ENCODE assay signal across 5 fruit fly cellular contexts in the genomic region with DNA sequence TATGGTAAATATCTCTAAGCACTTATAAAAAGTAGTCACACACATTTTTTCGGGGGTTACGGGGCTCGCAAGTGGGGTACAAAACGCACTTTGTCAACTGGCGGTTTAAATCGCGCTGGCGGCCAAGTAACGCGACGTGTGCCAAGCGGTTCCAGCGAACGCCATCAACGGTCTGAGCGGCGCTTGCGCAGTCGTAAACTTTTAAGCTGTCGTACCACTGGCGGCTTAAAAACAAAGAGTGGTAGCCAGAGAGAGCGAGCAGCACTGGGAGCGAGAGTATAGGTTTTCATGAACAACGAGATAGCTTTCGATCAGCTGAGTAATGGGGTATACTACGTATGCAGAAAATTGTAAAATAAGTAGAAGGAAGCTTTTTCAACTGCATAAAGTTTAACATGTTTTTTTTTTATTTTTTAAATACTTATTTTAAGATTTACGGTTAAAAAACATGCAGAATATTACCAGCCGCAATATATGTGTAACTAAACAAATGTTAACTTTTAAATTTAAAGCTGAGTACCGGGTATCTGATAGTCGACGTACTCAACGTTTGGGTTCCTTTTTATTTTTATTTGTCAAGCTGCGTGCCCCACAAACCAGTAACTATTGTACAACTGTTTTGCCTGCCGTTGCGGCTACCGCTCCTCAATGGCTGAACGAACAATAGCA.
A peak's percentile ranks its signal among the peaks of the same experiment; 100 is the strongest.
TF ChIP-seq lines count a peak whose summit lies in the region.

No protein-coding gene starts in this region.

- TF ChIP-seq CTCF in whole organism, embryonic (GFP tag; optimal IDR thresholded peaks at IDR 0.05; lab: Kevin White, UChicago): peak; percentile 27

TF ChIP-seq in whole organism, adult, 20 proteins besides CTCF, POLR2A, EP300 and RAD21:
- TF ChIP-seq tj (GFP tag; optimal IDR thresholded peaks at IDR 0.05; lab: Kevin White, UChicago) (no peak), CG33017 (tag; optimal IDR thresholded peaks at IDR 0.05; lab: Kevin White, UChicago) (no peak), CG14711 (tag; optimal IDR thresholded peaks at IDR 0.05; lab: Kevin White, UChicago) (no peak), CG11617 (GFP tag; optimal IDR thresholded peaks at IDR 0.05; lab: Kevin White, UChicago) (no peak), bab1 (GFP tag; optimal IDR thresholded peaks at IDR 0.05; lab: Kevin White, UChicago) (peak; percentile 2)

TF ChIP-seq in whole organism, embryonic, 481 proteins besides CTCF, POLR2A, EP300 and RAD21 (continues in another document):
- TF ChIP-seq HLH3B (GFP tag; IDR thresholded peaks at IDR 0.05; lab: Robert Waterston, UW) (no peak), Gsc (GFP tag; IDR thresholded peaks at IDR 0.05; lab: Robert Waterston, UW) (no peak), Dip3 (GFP tag; optimal IDR thresholded peaks at IDR 0.05; lab: Kevin White, UChicago) (no peak), CG3065 (GFP tag; optimal IDR thresholded peaks at IDR 0.05; lab: Kevin White, UChicago) (no peak), Atf-2 (GFP tag; optimal IDR thresholded peaks at IDR 0.05; lab: Kevin White, UChicago) (no peak), sqz (GFP tag; optimal IDR thresholded peaks at IDR 0.05; lab: Kevin White, UChicago) (no peak), Hand (GFP tag; optimal IDR thresholded peaks at IDR 0.05; lab: Kevin White, UChicago) (no peak), sens-2 (GFP tag; IDR thresholded peaks at IDR 0.05; lab: Robert Waterston, UW) (no peak), ken (GFP tag; IDR thresholded peaks at IDR 0.05; lab: Robert Waterston, UW) (no peak), br (optimal IDR thresholded peaks at IDR 0.05; lab: Kevin White, UChicago) (no peak), unc-4 (GFP tag; IDR thresholded peaks at IDR 0.05; lab: Robert Waterston, UW; ENCODE audit: partially characterized antibody) (no peak), CG7928 (GFP tag; optimal IDR thresholded peaks at IDR 0.05; lab: Kevin White, UChicago) (no peak), CG34422 (GFP tag; IDR thresholded peaks at IDR 0.05; lab: Robert Waterston, UW) (no peak), ato (GFP tag; IDR thresholded peaks at IDR 0.05; lab: Robert Waterston, UW; ENCODE audit: partially characterized antibody) (no peak), Asciz (GFP tag; optimal IDR thresholded peaks at IDR 0.05; lab: Kevin White, UChicago) (no peak), CG9817 (tag; optimal IDR thresholded peaks at IDR 0.05; lab: Kevin White, UChicago) (no peak), CG2116 (GFP tag; optimal IDR thresholded peaks at IDR 0.05; lab: Kevin White, UChicago) (no peak), fd3F (GFP tag; optimal IDR thresholded peaks at IDR 0.05; lab: Kevin White, UChicago) (no peak), odd (GFP tag; optimal IDR thresholded peaks at IDR 0.05; lab: Kevin White, UChicago) (peak; percentile 15), Jarid2 (GFP tag; optimal IDR thresholded peaks at IDR 0.05; lab: Kevin White, UChicago) (peak; percentile 54)

TF ChIP-seq in whole organism, prepupa, 60 proteins besides CTCF, POLR2A, EP300 and RAD21 (continues in another document):
- peak; percentile 74 for TF ChIP-seq CG32006 (GFP tag; optimal IDR thresholded peaks at IDR 0.05; lab: Kevin White, UChicago)
- no peak for TF ChIP-seq Hr38 (GFP tag; optimal IDR thresholded peaks at IDR 0.05; lab: Kevin White, UChicago)
- TF ChIP-seq net (GFP tag; optimal IDR thresholded peaks at IDR 0.05; lab: Kevin White, UChicago): peak; percentile 58
- peak; percentile 41 for TF ChIP-seq CG3032 (tag; optimal IDR thresholded peaks at IDR 0.05; lab: Kevin White, UChicago)
- TF ChIP-seq spab (GFP tag; optimal IDR thresholded peaks at IDR 0.05; lab: Kevin White, UChicago): peak; percentile 42
- TF ChIP-seq Blimp-1 (GFP tag; optimal IDR thresholded peaks at IDR 0.05; lab: Kevin White, UChicago): no peak
- peak; percentile 23; the same call in 1 of the 3 replicates for TF ChIP-seq CG6163 (GFP tag; IDR thresholded peaks at IDR 0.05; lab: Robert Waterston, UW)
- peak; percentile 42 for TF ChIP-seq CG4318 (GFP tag; optimal IDR thresholded peaks at IDR 0.05; lab: Kevin White, UChicago)
- TF ChIP-seq Smox (GFP tag; optimal IDR thresholded peaks at IDR 0.05; lab: Kevin White, UChicago): peak; percentile 2
- peak; percentile 57 for TF ChIP-seq pdm3 (GFP tag; optimal IDR thresholded peaks at IDR 0.05; lab: Kevin White, UChicago)
- peak; percentile 10 for TF ChIP-seq dac (GFP tag; optimal IDR thresholded peaks at IDR 0.05; lab: Kevin White, UChicago)
- TF ChIP-seq achi (GFP tag; optimal IDR thresholded peaks at IDR 0.05; lab: Kevin White, UChicago): peak; percentile 62
- no peak for TF ChIP-seq esn (GFP tag; optimal IDR thresholded peaks at IDR 0.05; lab: Kevin White, UChicago)
- TF ChIP-seq fd85E (GFP tag; optimal IDR thresholded peaks at IDR 0.05; lab: Kevin White, UChicago): no peak
- peak; percentile 37 for TF ChIP-seq CG7368 (GFP tag; optimal IDR thresholded peaks at IDR 0.05; lab: Kevin White, UChicago)
- TF ChIP-seq Hr39 (GFP tag; optimal IDR thresholded peaks at IDR 0.05; lab: Kevin White, UChicago): no peak
- TF ChIP-seq eg (GFP tag; IDR thresholded peaks at IDR 0.05; lab: Robert Waterston, UW): no peak
- TF ChIP-seq CG34406 (GFP tag; optimal IDR thresholded peaks at IDR 0.05; lab: Kevin White, UChicago): peak; percentile 44
- TF ChIP-seq CG15336 (GFP tag; IDR thresholded peaks at IDR 0.05; lab: Robert Waterston, UW): peak; percentile 80
- peak in 1 of 2 experiments; percentile 27 for TF ChIP-seq salr (GFP tag; optimal IDR thresholded peaks at IDR 0.05; lab: Kevin White, UChicago)

TF ChIP-seq in whole organism, pupa, 21 proteins besides CTCF, POLR2A, EP300 and RAD21:
- TF ChIP-seq D1 (tag; optimal IDR thresholded peaks at IDR 0.05; lab: Kevin White, UChicago) (no peak), Snoo (tag; optimal IDR thresholded peaks at IDR 0.05; lab: Kevin White, UChicago) (peak; percentile 26), Ets98B (GFP tag; IDR thresholded peaks at IDR 0.05; lab: Robert Waterston, UW) (peak; percentile 42; the same call in 1 of the 2 replicates), CG14655 (GFP tag; optimal IDR thresholded peaks at IDR 0.05; lab: Kevin White, UChicago) (peak; percentile 50), Pif1B (GFP tag; optimal IDR thresholded peaks at IDR 0.05; lab: Kevin White, UChicago) (peak; percentile 60), gl (tag; optimal IDR thresholded peaks at IDR 0.05; lab: Kevin White, UChicago) (no peak), rn (GFP tag; IDR thresholded peaks at IDR 0.05; lab: Robert Waterston, UW) (no peak), CG8301 (tag; optimal IDR thresholded peaks at IDR 0.05; lab: Kevin White, UChicago) (peak; percentile 42), Pif1A (GFP tag; optimal IDR thresholded peaks at IDR 0.05; lab: Kevin White, UChicago) (peak; percentile 36), CG10348 (GFP tag; IDR thresholded peaks at IDR 0.05; lab: Robert Waterston, UW) (no peak), CG32121 (GFP tag; IDR thresholded peaks at IDR 0.05; lab: Robert Waterston, UW) (peak; percentile 30; the same call in 1 of the 2 replicates), EcR (GFP tag; optimal IDR thresholded peaks at IDR 0.05; lab: Kevin White, UChicago) (no peak), CG17806 (tag; optimal IDR thresholded peaks at IDR 0.05; lab: Kevin White, UChicago) (peak; percentile 58), CG9948 (tag; optimal IDR thresholded peaks at IDR 0.05; lab: Kevin White, UChicago) (peak; percentile 49), CG4496 (GFP tag; IDR thresholded peaks at IDR 0.05; lab: Robert Waterston, UW) (peak; percentile 53; the same call in 1 of the 3 replicates), CG8159 (tag; optimal IDR thresholded peaks at IDR 0.05; lab: Kevin White, UChicago) (peak; percentile 68), CG13204 (GFP tag; optimal IDR thresholded peaks at IDR 0.05; lab: Kevin White, UChicago) (peak; percentile 49), fd96Ca (GFP tag; IDR thresholded peaks at IDR 0.05; lab: Robert Waterston, UW) (no peak), CG12605 (GFP tag; IDR thresholded peaks at IDR 0.05; lab: Robert Waterston, UW) (no peak), CG34367 (tag; optimal IDR thresholded peaks at IDR 0.05; lab: Kevin White, UChicago) (peak; percentile 10), CG15710 (tag; optimal IDR thresholded peaks at IDR 0.05; lab: Kevin White, UChicago) (no peak)
TF ChIP-seq in whole organism, pupa: peak in this region for 13.

TF ChIP-seq in whole organism, wandering third instar larva, 38 proteins besides CTCF, POLR2A, EP300 and RAD21 (continues in another document):
- peak; percentile 7 for TF ChIP-seq h (GFP tag; optimal IDR thresholded peaks at IDR 0.05; lab: Kevin White, UChicago)
- TF ChIP-seq Hnf4 (GFP tag; optimal IDR thresholded peaks at IDR 0.05; lab: Kevin White, UChicago): no peak
- no peak for TF ChIP-seq brk (GFP tag; optimal IDR thresholded peaks at IDR 0.05; lab: Kevin White, UChicago)
- TF ChIP-seq CG9705 (GFP tag; optimal IDR thresholded peaks at IDR 0.05; lab: Kevin White, UChicago): no peak
- TF ChIP-seq Rel (GFP tag; optimal IDR thresholded peaks at IDR 0.05; lab: Kevin White, UChicago): no peak
- TF ChIP-seq Rel (tag; optimal IDR thresholded peaks at IDR 0.05; lab: Kevin White, UChicago): no peak
- peak; percentile 10 for TF ChIP-seq fru (GFP tag; optimal IDR thresholded peaks at IDR 0.05; lab: Kevin White, UChicago)
- TF ChIP-seq CrebA (GFP tag; optimal IDR thresholded peaks at IDR 0.05; lab: Kevin White, UChicago; ENCODE audit: borderline replicate concordance): no peak
- no peak for TF ChIP-seq Myc (optimal IDR thresholded peaks at IDR 0.05; lab: Kevin White, UChicago)
- TF ChIP-seq Dfd (GFP tag; optimal IDR thresholded peaks at IDR 0.05; lab: Kevin White, UChicago): no peak
- no peak for TF ChIP-seq dsf (GFP tag; optimal IDR thresholded peaks at IDR 0.05; lab: Kevin White, UChicago; ENCODE audit: borderline replicate concordance)
- TF ChIP-seq Vsx2 (GFP tag; optimal IDR thresholded peaks at IDR 0.05; lab: Kevin White, UChicago; ENCODE audit: partially characterized antibody): peak; percentile 59
- TF ChIP-seq Abd-B (GFP tag; optimal IDR thresholded peaks at IDR 0.05; lab: Kevin White, UChicago): no peak
- no peak for TF ChIP-seq OdsH (GFP tag; optimal IDR thresholded peaks at IDR 0.05; lab: Kevin White, UChicago)
- no peak for TF ChIP-seq Hr78 (GFP tag; optimal IDR thresholded peaks at IDR 0.05; lab: Kevin White, UChicago)
- TF ChIP-seq dl (GFP tag; optimal IDR thresholded peaks at IDR 0.05; lab: Kevin White, UChicago; ENCODE audit: insufficient read depth in 1 of 2, partially characterized antibody in 2 of 2): peak; percentile 26 to 50
- peak in 1 of 2 experiments; percentile 10 for TF ChIP-seq foxo (GFP tag; optimal IDR thresholded peaks at IDR 0.05; lab: Kevin White, UChicago)
- TF ChIP-seq lola (GFP tag; optimal IDR thresholded peaks at IDR 0.05; lab: Kevin White, UChicago): no peak
- TF ChIP-seq Dif (GFP tag; optimal IDR thresholded peaks at IDR 0.05; lab: Kevin White, UChicago; ENCODE audit: partially characterized antibody): peak; percentile 20
- no peak for TF ChIP-seq jim (GFP tag; optimal IDR thresholded peaks at IDR 0.05; lab: Kevin White, UChicago)
- no peak for TF ChIP-seq tai (GFP tag; optimal IDR thresholded peaks at IDR 0.05; lab: Kevin White, UChicago)
- no peak for TF ChIP-seq br (GFP tag; optimal IDR thresholded peaks at IDR 0.05; lab: Kevin White, UChicago)
- no peak for TF ChIP-seq HLH106 (tag; optimal IDR thresholded peaks at IDR 0.05; lab: Kevin White, UChicago)
- no peak for TF ChIP-seq GATAd (GFP tag; optimal IDR thresholded peaks at IDR 0.05; lab: Kevin White, UChicago)
- TF ChIP-seq Jra (GFP tag; optimal IDR thresholded peaks at IDR 0.05; lab: Kevin White, UChicago): no peak
